Worm (Caenorhabditis elegans) whole organism, late embryonic: ENCODE measurements around the gene fbxa-84.
A peak's percentile ranks its signal among the peaks of the same experiment; 100 is the strongest.

Experiments
- C08G9.2 ChIP-seq: sonication (generic microtip); optimal IDR thresholded peaks from 2 replicates; lab custom pipeline; 2016; ENCODE audit warnings: mild to moderate bottlenecking, missing genetic modification characterization, moderate library complexity, missing compliant biosample characterization
- C38D4.7 ChIP-seq: fragments of 200-800 bp; sonication (Bioruptor generic); optimal IDR thresholded peaks from 2 replicates; lab custom pipeline; 2018; ENCODE audit warnings: mild to moderate bottlenecking, missing genetic modification characterization, moderate library complexity, missing compliant biosample characterization
- F13H6.1 ChIP-seq: sonication (generic microtip); optimal IDR thresholded peaks from 2 replicates; lab custom pipeline; 2016; ENCODE audit warnings: missing genetic modification characterization, missing compliant biosample characterization
- T23F11.4 ChIP-seq: fragments of 200-800 bp; sonication (Bioruptor generic); optimal IDR thresholded peaks from 2 replicates; lab custom pipeline; 2018; ENCODE audit warnings: mild to moderate bottlenecking, missing genetic modification characterization, missing compliant biosample characterization
- Y22D7AL.16 ChIP-seq: sonication (generic microtip); optimal IDR thresholded peaks from 2 replicates; lab custom pipeline; 2016; ENCODE audit warnings: missing genetic modification characterization, missing compliant biosample characterization
- ama-1 ChIP-seq: fragments of 150-350 bp; optimal IDR thresholded peaks from 2 replicates; lab custom pipeline; 2014
- ceh-18 ChIP-seq: sonication (generic microtip); optimal IDR thresholded peaks from 2 replicates; lab custom pipeline; 2016; ENCODE audit warnings: missing genetic modification characterization, missing compliant biosample characterization
- ceh-22 ChIP-seq: sonication (generic microtip); optimal IDR thresholded peaks from 2 replicates; lab custom pipeline; 2017; ENCODE audit warnings: missing biosample characterization, missing genetic modification characterization
- ceh-24 ChIP-seq: sonication (generic microtip); optimal IDR thresholded peaks from 2 replicates; lab custom pipeline; 2016; ENCODE audit warnings: mild to moderate bottlenecking, missing genetic modification characterization, missing compliant biosample characterization
- ceh-31 ChIP-seq: sonication (generic microtip); optimal IDR thresholded peaks from 2 replicates; lab custom pipeline; 2016; ENCODE audit warnings: missing genetic modification characterization, missing compliant biosample characterization
- ceh-34 ChIP-seq: sonication (generic microtip); optimal IDR thresholded peaks from 2 replicates; lab custom pipeline; 2016; ENCODE audit warnings: mild to moderate bottlenecking, missing genetic modification characterization, missing compliant biosample characterization
- ceh-48 ChIP-seq: sonication (generic microtip); optimal IDR thresholded peaks from 2 replicates; lab custom pipeline; 2016; ENCODE audit warnings: missing genetic modification characterization, inconsistent platforms, missing compliant biosample characterization
- ceh-6 ChIP-seq: fragments of 200-800 bp; sonication (Bioruptor generic); optimal IDR thresholded peaks from 2 replicates; lab custom pipeline; 2018; ENCODE audit warnings: mild to moderate bottlenecking, missing genetic modification characterization, missing compliant biosample characterization
- ceh-9 ChIP-seq: sonication (generic microtip); optimal IDR thresholded peaks from 2 replicates; lab custom pipeline; 2016; ENCODE audit warnings: mild to moderate bottlenecking, missing genetic modification characterization, inconsistent platforms, missing compliant biosample characterization
- che-1 ChIP-seq: sonication (generic microtip); optimal IDR thresholded peaks from 2 replicates; lab custom pipeline; 2016; ENCODE audit warnings: mild to moderate bottlenecking, missing genetic modification characterization, missing compliant biosample characterization
- dve-1 ChIP-seq: sonication (generic microtip); optimal IDR thresholded peaks from 2 replicates; lab custom pipeline; 2017; ENCODE audit warnings: antibody characterized with exemption, mild to moderate bottlenecking, missing genetic modification characterization, missing compliant biosample characterization
- elt-2 ChIP-seq: sonication (generic microtip); optimal IDR thresholded peaks from 2 replicates; lab custom pipeline; 2016; ENCODE audit warnings: missing genetic modification reagents, missing genetic modification characterization, missing compliant biosample characterization
- ets-4 ChIP-seq: sonication (generic microtip); optimal IDR thresholded peaks from 2 replicates; lab custom pipeline; 2016; ENCODE audit warnings: missing genetic modification characterization, missing compliant biosample characterization
- fax-1 ChIP-seq: sonication (generic microtip); optimal IDR thresholded peaks from 2 replicates; lab custom pipeline; 2016; ENCODE audit warnings: missing genotype, missing genetic modification characterization, missing compliant biosample characterization
- fkh-10 ChIP-seq: fragments of 150-350 bp; optimal IDR thresholded peaks from 2 replicates; lab custom pipeline; 2014; ENCODE audit warnings: missing biosample characterization, missing genetic modification reagents, missing genetic modification characterization
- fkh-6 ChIP-seq: sonication (generic microtip); optimal IDR thresholded peaks from 2 replicates; lab custom pipeline; 2016; ENCODE audit warnings: missing genetic modification characterization, missing compliant biosample characterization
- gmeb-2 ChIP-seq: sonication (generic microtip); optimal IDR thresholded peaks from 2 replicates; lab custom pipeline; 2016; ENCODE audit warnings: missing genetic modification characterization, inconsistent platforms, missing compliant biosample characterization
- hlh-13 ChIP-seq: fragments of 200-800 bp; sonication (Bioruptor generic); optimal IDR thresholded peaks from 2 replicates; lab custom pipeline; 2018; ENCODE audit warnings: mild to moderate bottlenecking, missing genetic modification characterization, missing compliant biosample characterization
- hlh-15 ChIP-seq: sonication (generic microtip); optimal IDR thresholded peaks from 2 replicates; lab custom pipeline; 2016; ENCODE audit warnings: missing genetic modification characterization, missing compliant biosample characterization
- hlh-30 ChIP-seq: sonication (generic microtip); optimal IDR thresholded peaks from 2 replicates; lab custom pipeline; 2017; ENCODE audit warnings: antibody characterized with exemption, missing genetic modification characterization, missing compliant biosample characterization; ENCODE audit not compliant: insufficient read depth
- hlh-8 ChIP-seq: sonication (generic microtip); optimal IDR thresholded peaks from 2 replicates; lab custom pipeline; 2016; ENCODE audit warnings: missing genotype, missing genetic modification characterization, missing compliant biosample characterization
- nfya-1 ChIP-seq: sonication (generic microtip); optimal IDR thresholded peaks from 2 replicates; lab custom pipeline; 2017; ENCODE audit warnings: missing genetic modification characterization, mild to moderate bottlenecking, missing compliant biosample characterization, antibody characterized with exemption, moderate library complexity
- nhr-232 ChIP-seq: sonication (generic microtip); optimal IDR thresholded peaks from 2 replicates; lab custom pipeline; 2016; ENCODE audit warnings: missing genetic modification characterization, missing compliant biosample characterization
- odd-2 ChIP-seq: sonication (generic microtip); optimal IDR thresholded peaks from 2 replicates; lab custom pipeline; 2017; ENCODE audit warnings: antibody characterized with exemption, mild to moderate bottlenecking, missing genetic modification characterization, missing compliant biosample characterization
- pag-3 ChIP-seq: sonication (generic microtip); optimal IDR thresholded peaks from 2 replicates; lab custom pipeline; 2016; ENCODE audit warnings: missing compliant biosample characterization, missing genetic modification characterization, borderline replicate concordance
- pax-1 ChIP-seq: fragments of 150-350 bp; optimal IDR thresholded peaks from 2 replicates; lab custom pipeline; 2014; ENCODE audit warnings: missing biosample characterization, missing genetic modification characterization
- pqm-1 ChIP-seq: sonication (generic microtip); optimal IDR thresholded peaks from 2 replicates; lab custom pipeline; 2016; ENCODE audit warnings: missing genetic modification characterization, missing compliant biosample characterization
- ref-2 ChIP-seq: sonication (generic microtip); optimal IDR thresholded peaks from 2 replicates; lab custom pipeline; 2016; ENCODE audit warnings: missing genetic modification characterization, missing compliant biosample characterization
- sox-4 ChIP-seq: sonication (generic microtip); optimal IDR thresholded peaks from 2 replicates; lab custom pipeline; 2017; ENCODE audit warnings: mild to moderate bottlenecking, missing genetic modification characterization, inconsistent platforms, missing compliant biosample characterization
- tbx-2 ChIP-seq: sonication (generic microtip); optimal IDR thresholded peaks from 2 replicates; lab custom pipeline; 2016; ENCODE audit warnings: missing genetic modification characterization, missing compliant biosample characterization
- tbx-7 ChIP-seq: sonication (generic microtip); optimal IDR thresholded peaks from 2 replicates; lab custom pipeline; 2016; ENCODE audit warnings: missing genotype, missing genetic modification characterization, missing compliant biosample characterization
- ttx-3 ChIP-seq: sonication (generic microtip); optimal IDR thresholded peaks from 2 replicates; lab custom pipeline; 2016; ENCODE audit warnings: missing genetic modification reagents, missing genetic modification characterization, missing compliant biosample characterization
- unc-3 ChIP-seq, 2 experiments: fragments of 200-800 bp in 1 of 2; sonication (Bioruptor generic) in 1 of 2; sonication (generic microtip) in 1 of 2; conservative IDR thresholded peaks in 1 of 2; optimal IDR thresholded peaks in 1 of 2; 2 replicates each; pipeline versions ENCODE4 v1.3.6 to Lab custom; 2016 to 2022; ENCODE audit warnings: missing compliant biosample characterization in 2 of 2, missing genetic modification characterization in 2 of 2, missing genetic modification reagents in 1 of 2
- unc-42 ChIP-seq: sonication (generic microtip); optimal IDR thresholded peaks from 2 replicates; lab custom pipeline; 2016; ENCODE audit warnings: missing genotype, missing genetic modification characterization, missing compliant biosample characterization
- unc-86 ChIP-seq: sonication (generic microtip); optimal IDR thresholded peaks from 2 replicates; lab custom pipeline; 2016; ENCODE audit warnings: missing genetic modification characterization, missing compliant biosample characterization
- ztf-16 ChIP-seq: sonication (generic microtip); optimal IDR thresholded peaks from 2 replicates; lab custom pipeline; 2017; ENCODE audit warnings: missing genetic modification characterization, missing compliant biosample characterization

Gene fbxa-84

ce11 chrV:15221330-15221729 lies 39.1 kb downstream of the fbxa-84 start, which contains the start of gene irld-25:
TSS of gene irld-25 (plus strand) at chrV:15221630.
- TF ChIP-seq unc-3 (GFP tag; conservative IDR thresholded peaks at IDR 0.05; lab: Robert Waterston, UW) (no peak), unc-3 (tag; optimal IDR thresholded peaks at IDR 0.05; lab: Kevin White, UChicago) (no peak), unc-42 (tag; lab: Kevin White, UChicago) (no peak), pax-1 (tag; lab: Kevin White, UChicago) (no peak), che-1 (tag; lab: Kevin White, UChicago) (no peak), T23F11.4 (no peak), nfya-1 (tag; lab: Kevin White, UChicago) (no peak), elt-2 (tag; lab: Kevin White, UChicago) (no peak)

- no peak for TF ChIP-seq ztf-16 (tag; lab: Kevin White, UChicago)
These were observed 41.4 kb downstream of the fbxa-84 start, which contains the start of gene srw-24 for ce11 chrV:15223668-15224067. TSS of gene srw-24 (plus strand) at chrV:15223968.

- TF ChIP-seq ceh-9 (no peak), ceh-31 (tag; lab: Kevin White, UChicago) (no peak), tbx-2 (tag; lab: Kevin White, UChicago) (no peak), ceh-22 (tag; lab: Kevin White, UChicago) (no peak), ets-4 (tag; lab: Kevin White, UChicago) (no peak), ceh-6 (GFP tag; lab: Kevin White, UChicago) (no peak), odd-2 (tag; lab: Kevin White, UChicago) (no peak), unc-86 (tag; lab: Kevin White, UChicago) (no peak), fkh-10 (GFP tag; lab: Kevin White, UChicago) (no peak), ceh-48 (tag; lab: Kevin White, UChicago) (no peak), unc-3 (GFP tag; conservative IDR thresholded peaks at IDR 0.05; lab: Robert Waterston, UW) (no peak), unc-3 (tag; optimal IDR thresholded peaks at IDR 0.05; lab: Kevin White, UChicago) (no peak), che-1 (tag; lab: Kevin White, UChicago) (no peak)
These were observed 43.4 kb downstream of the fbxa-84 start, which contains the start of gene srw-14 for ce11 chrV:15225650-15226049. TSS of gene srw-14 (plus strand) at chrV:15225950.

ce11 chrV:15226206-15226605 lies 44.0 kb downstream of the fbxa-84 start:
- no peak for TF ChIP-seq ceh-18
- TF ChIP-seq elt-2 (tag; lab: Kevin White, UChicago) = peak; percentile 95

ce11 chrV:15230243-15230642 lies 48.0 kb downstream of the fbxa-84 start, which contains the start of gene srw-15:
TSS of gene srw-15 (plus strand) at chrV:15230543.
- TF ChIP-seq ceh-48 (tag; lab: Kevin White, UChicago) (no peak), ceh-24 (tag; lab: Kevin White, UChicago) (no peak), tbx-7 (tag; lab: Kevin White, UChicago) (no peak), unc-86 (tag; lab: Kevin White, UChicago) (no peak), ttx-3 (tag; lab: Kevin White, UChicago) (no peak), C38D4.7 (GFP tag; lab: Kevin White, UChicago) (no peak), unc-42 (tag; lab: Kevin White, UChicago) (no peak), T23F11.4 (no peak), ref-2 (tag; lab: Kevin White, UChicago) (no peak), fax-1 (tag; lab: Kevin White, UChicago) (no peak), tbx-2 (tag; lab: Kevin White, UChicago) (no peak), hlh-15 (tag; lab: Kevin White, UChicago) (no peak)

ce11 chrV:15232200-15232599 lies 50.0 kb downstream of the fbxa-84 start, which contains the start of gene srw-13:
TSS of gene srw-13 (plus strand) at chrV:15232500.
- TF ChIP-seq ceh-34 (tag; lab: Kevin White, UChicago) (no peak), ceh-24 (tag; lab: Kevin White, UChicago) (no peak), nhr-232 (no peak), hlh-8 (tag; lab: Kevin White, UChicago) (no peak), hlh-30 (tag; lab: Kevin White, UChicago) (no peak), sox-4 (tag; lab: Kevin White, UChicago) (no peak), gmeb-2 (tag; lab: Kevin White, UChicago) (no peak), dve-1 (no peak), ceh-48 (tag; lab: Kevin White, UChicago) (no peak), Y22D7AL.16 (no peak), ama-1 (lab: Kevin White, UChicago) (no peak), ets-4 (tag; lab: Kevin White, UChicago) (no peak), pag-3 (tag; lab: Kevin White, UChicago) (no peak), C08G9.2 (tag; lab: Kevin White, UChicago) (no peak), hlh-15 (tag; lab: Kevin White, UChicago) (no peak), hlh-13 (GFP tag; lab: Kevin White, UChicago) (no peak), pqm-1 (tag; lab: Kevin White, UChicago) (no peak), F13H6.1 (tag; lab: Kevin White, UChicago) (no peak), ztf-16 (tag; lab: Kevin White, UChicago) (no peak), fkh-6 (tag; lab: Kevin White, UChicago) (no peak)
- TF ChIP-seq, all 69 proteins: peak for 0
